Fruit fly (Drosophila melanogaster): ENCODE results near the gene Rab7.

dm6 chr3R:23958091-23958838 lies 34.5 kb upstream of the Rab7 start, which contains the start of the genes GluProRS and AP-1sigma:
- TF ChIP-seq Dfd (GFP tag; optimal IDR thresholded peaks at IDR 0.05) = no peak
- TF ChIP-seq Dif (GFP tag; optimal IDR thresholded peaks at IDR 0.05; ENCODE audit: partially characterized antibody) = no peak
- peak; percentile 90 for TF ChIP-seq rgr (GFP tag; optimal IDR thresholded peaks at IDR 0.05)
